Fruit fly (Drosophila melanogaster): ENCODE data around the gene CG5107.
A peak's percentile ranks its signal among the peaks of the same experiment; 100 is the strongest.

The CG5107 gene

DNA sequence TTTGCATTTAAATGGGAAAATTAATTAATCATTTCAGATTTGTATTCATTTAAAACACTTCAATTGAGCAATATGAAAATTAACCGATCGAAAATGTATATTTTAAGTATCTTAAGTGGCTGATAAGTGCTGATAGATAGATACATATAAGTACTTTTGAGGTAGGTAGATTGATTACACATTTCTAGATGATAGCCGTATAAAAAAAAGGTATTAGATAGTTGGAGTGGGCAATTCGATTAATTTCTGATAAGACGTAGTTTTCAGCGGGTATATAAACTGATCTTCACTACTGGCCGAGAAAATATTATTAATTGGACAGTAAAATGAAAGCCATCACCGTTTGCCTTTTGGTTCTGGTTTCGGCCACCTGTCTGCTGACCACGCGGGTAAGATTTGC, at the start of gene CG5107:
Gene CG5107, plus strand, starts transcription at position 301 of the 400 bp plus-strand sequence.
- TF ChIP-seq CG34367 (tag; optimal IDR thresholded peaks at IDR 0.05) (no peak), CG14655 (GFP tag; optimal IDR thresholded peaks at IDR 0.05) (no peak), CG10348 (GFP tag; IDR thresholded peaks at IDR 0.05) (no peak), Ets98B (GFP tag; IDR thresholded peaks at IDR 0.05) (no peak), EcR (GFP tag; optimal IDR thresholded peaks at IDR 0.05) (no peak), D1 (tag; optimal IDR thresholded peaks at IDR 0.05) (no peak), Pif1A (GFP tag; optimal IDR thresholded peaks at IDR 0.05) (no peak), Snoo (tag; optimal IDR thresholded peaks at IDR 0.05) (no peak), CG4496 (GFP tag; IDR thresholded peaks at IDR 0.05) (no peak), CG12605 (GFP tag; IDR thresholded peaks at IDR 0.05) (no peak), CG15710 (tag; optimal IDR thresholded peaks at IDR 0.05) (no peak), rn (GFP tag; IDR thresholded peaks at IDR 0.05) (no peak), CG13204 (GFP tag; optimal IDR thresholded peaks at IDR 0.05) (no peak), CG9948 (tag; optimal IDR thresholded peaks at IDR 0.05) (no peak)

DNA sequence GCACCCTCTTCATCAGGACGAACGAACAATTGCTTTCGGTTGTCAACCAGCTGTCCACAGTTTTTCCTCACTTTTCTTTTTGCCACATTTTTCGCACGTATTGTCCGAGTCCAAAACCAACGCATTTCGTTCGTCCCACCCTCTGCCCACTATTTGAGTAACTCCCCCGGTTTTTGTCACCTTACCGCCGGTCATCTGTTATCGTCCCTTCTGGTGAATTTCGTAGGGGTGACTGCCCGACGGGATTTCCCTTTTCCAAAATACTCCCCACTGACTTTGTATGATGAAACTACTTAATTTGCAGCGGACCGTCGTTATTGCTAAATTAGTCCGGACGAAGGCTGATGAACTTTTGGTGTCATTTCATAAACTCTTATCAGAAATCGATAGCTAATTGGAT, 47.9 kb upstream of the CG5107 start:
- TF ChIP-seq CG15710 (tag; optimal IDR thresholded peaks at IDR 0.05) = no peak
- TF ChIP-seq CG32121 (GFP tag; IDR thresholded peaks at IDR 0.05) = no peak
- no peak for TF ChIP-seq CG13204 (GFP tag; optimal IDR thresholded peaks at IDR 0.05)
- no peak for TF ChIP-seq CG10348 (GFP tag; IDR thresholded peaks at IDR 0.05)
- TF ChIP-seq CG14655 (GFP tag; optimal IDR thresholded peaks at IDR 0.05) = no peak
- TF ChIP-seq gl (tag; optimal IDR thresholded peaks at IDR 0.05) = no peak
- no peak for TF ChIP-seq CG12605 (GFP tag; IDR thresholded peaks at IDR 0.05)
- TF ChIP-seq Ets98B (GFP tag; IDR thresholded peaks at IDR 0.05) = no peak
- no peak for TF ChIP-seq CG8159 (tag; optimal IDR thresholded peaks at IDR 0.05)
- no peak for TF ChIP-seq CG8301 (tag; optimal IDR thresholded peaks at IDR 0.05)
- TF ChIP-seq rn (GFP tag; IDR thresholded peaks at IDR 0.05) = no peak
- TF ChIP-seq CG34367 (tag; optimal IDR thresholded peaks at IDR 0.05) = no peak
- TF ChIP-seq EcR (GFP tag; optimal IDR thresholded peaks at IDR 0.05) = no peak
- TF ChIP-seq CG9948 (tag; optimal IDR thresholded peaks at IDR 0.05) = no peak
- TF ChIP-seq CG17806 (tag; optimal IDR thresholded peaks at IDR 0.05) = no peak

DNA sequence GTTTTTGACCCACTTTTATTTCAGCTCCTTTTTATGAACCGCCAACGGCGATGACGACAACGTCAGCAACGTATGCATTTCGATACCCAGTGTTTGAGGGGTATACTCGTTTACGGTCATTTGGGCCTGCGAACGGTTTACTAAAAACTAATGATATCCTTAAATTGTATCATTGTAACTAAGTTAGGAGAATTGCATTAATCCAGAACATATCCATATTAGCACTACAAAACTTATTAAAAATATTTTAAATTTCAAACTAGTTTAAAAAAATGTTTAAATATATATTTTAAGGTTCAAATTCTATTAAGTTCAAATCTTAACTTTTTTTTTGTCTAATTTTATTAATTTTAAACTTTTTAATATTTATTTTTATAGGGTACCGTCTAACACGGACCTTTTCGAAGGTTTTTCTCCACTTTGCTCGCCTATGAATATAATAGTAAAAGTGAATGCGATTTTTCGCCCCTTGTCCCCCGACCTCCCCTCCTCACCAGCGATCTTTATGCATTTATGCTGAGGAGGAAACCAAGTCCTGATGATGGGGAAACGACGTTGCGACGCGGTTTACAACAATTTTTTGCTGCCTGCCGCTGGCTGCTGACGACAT, 45.7 kb upstream of the CG5107 start:
- TF ChIP-seq CG8301 (tag; optimal IDR thresholded peaks at IDR 0.05) (peak; percentile 0), CG17806 (tag; optimal IDR thresholded peaks at IDR 0.05) (peak; percentile 20), CG8159 (tag; optimal IDR thresholded peaks at IDR 0.05) (peak; percentile 31), CG9948 (tag; optimal IDR thresholded peaks at IDR 0.05) (peak; percentile 54), D1 (tag; optimal IDR thresholded peaks at IDR 0.05) (peak; percentile 61), Pif1B (GFP tag; optimal IDR thresholded peaks at IDR 0.05) (peak; percentile 4), CG12605 (GFP tag; IDR thresholded peaks at IDR 0.05) (no peak), CG13204 (GFP tag; optimal IDR thresholded peaks at IDR 0.05) (no peak), CG14655 (GFP tag; optimal IDR thresholded peaks at IDR 0.05) (peak; percentile 58), rn (GFP tag; IDR thresholded peaks at IDR 0.05) (no peak), Snoo (tag; optimal IDR thresholded peaks at IDR 0.05) (peak; percentile 50), CG15710 (tag; optimal IDR thresholded peaks at IDR 0.05) (peak; percentile 35), CG32121 (GFP tag; IDR thresholded peaks at IDR 0.05) (peak; percentile 52; the same call in 1 of the 2 replicates), fd96Ca (GFP tag; IDR thresholded peaks at IDR 0.05) (peak; percentile 44; the same call in 1 of the 3 replicates)

DNA sequence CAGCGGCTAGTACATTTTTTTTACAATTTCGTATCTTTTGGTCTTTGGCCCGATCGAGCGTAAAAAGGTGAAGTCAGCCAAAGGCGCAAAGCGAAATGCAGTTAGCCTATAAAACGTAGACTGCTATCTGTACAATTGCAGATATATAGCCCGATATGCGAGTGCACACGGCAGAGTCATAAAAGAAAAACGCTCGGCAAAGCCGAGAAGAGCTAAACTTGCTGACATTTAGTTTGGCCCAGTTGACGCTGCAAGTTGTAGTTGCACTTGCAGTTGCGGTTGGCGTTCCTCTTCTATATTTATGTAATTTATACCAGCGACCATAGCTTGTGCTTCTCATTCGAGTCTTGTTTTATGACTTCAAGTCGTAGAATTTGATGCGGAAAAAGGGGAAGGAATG, 44.3 kb upstream of the CG5107 start:
- peak; percentile 67; the same call in 2 of the 3 replicates for TF ChIP-seq CG4496 (GFP tag; IDR thresholded peaks at IDR 0.05)
- no peak for TF ChIP-seq Snoo (tag; optimal IDR thresholded peaks at IDR 0.05)

DNA sequence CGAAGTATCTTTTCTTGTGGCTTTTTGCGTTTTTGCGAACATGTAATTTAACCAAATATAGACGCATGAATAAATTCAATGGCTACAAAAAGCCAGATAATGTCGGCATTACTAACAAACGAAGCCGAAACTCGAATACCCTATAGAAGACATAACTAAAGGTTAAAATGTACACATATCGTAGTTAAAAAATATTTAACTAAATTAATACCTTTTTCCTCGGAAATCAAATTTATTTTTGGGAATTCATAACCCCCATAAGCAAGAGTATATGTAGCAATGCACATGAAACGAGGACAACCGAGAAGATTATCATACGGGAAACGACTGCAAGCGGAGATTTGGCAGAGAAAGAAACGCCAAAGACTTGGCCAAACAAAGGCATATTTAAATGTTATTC, 43.3 kb upstream of the CG5107 start:
- peak; percentile 25 for TF ChIP-seq CG34367 (tag; optimal IDR thresholded peaks at IDR 0.05)
- peak; percentile 64 for TF ChIP-seq CG14655 (GFP tag; optimal IDR thresholded peaks at IDR 0.05)
- peak; percentile 61 for TF ChIP-seq D1 (tag; optimal IDR thresholded peaks at IDR 0.05)
- TF ChIP-seq CG9948 (tag; optimal IDR thresholded peaks at IDR 0.05) = peak; percentile 59
- TF ChIP-seq EcR (GFP tag; optimal IDR thresholded peaks at IDR 0.05) = no peak
- peak; percentile 50 for TF ChIP-seq Pif1B (GFP tag; optimal IDR thresholded peaks at IDR 0.05)
- TF ChIP-seq CG13204 (GFP tag; optimal IDR thresholded peaks at IDR 0.05) = no peak
- TF ChIP-seq gl (tag; optimal IDR thresholded peaks at IDR 0.05) = no peak
- TF ChIP-seq rn (GFP tag; IDR thresholded peaks at IDR 0.05) = no peak
- peak; percentile 39 for TF ChIP-seq Pif1A (GFP tag; optimal IDR thresholded peaks at IDR 0.05)
- peak; percentile 68 for TF ChIP-seq CG8301 (tag; optimal IDR thresholded peaks at IDR 0.05)
- no peak for TF ChIP-seq Snoo (tag; optimal IDR thresholded peaks at IDR 0.05)
- peak; percentile 56 for TF ChIP-seq CG15710 (tag; optimal IDR thresholded peaks at IDR 0.05)
- TF ChIP-seq CG32121 (GFP tag; IDR thresholded peaks at IDR 0.05) = peak; percentile 35; the same call in 1 of the 2 replicates
- peak; percentile 51 for TF ChIP-seq CG8159 (tag; optimal IDR thresholded peaks at IDR 0.05)
- TF ChIP-seq fd96Ca (GFP tag; IDR thresholded peaks at IDR 0.05) = no peak
- peak; percentile 68 for TF ChIP-seq CG4496 (GFP tag; IDR thresholded peaks at IDR 0.05)
- no peak for TF ChIP-seq CG10348 (GFP tag; IDR thresholded peaks at IDR 0.05)
- TF ChIP-seq CG12605 (GFP tag; IDR thresholded peaks at IDR 0.05) = peak; percentile 46; the same call in 1 of the 2 replicates
- 0 out of 2 replicates have a peak, but pooled peaks have one; percentile 7 for TF ChIP-seq Ets98B (GFP tag; IDR thresholded peaks at IDR 0.05)
- TF ChIP-seq CG17806 (tag; optimal IDR thresholded peaks at IDR 0.05) = peak; percentile 62

DNA sequence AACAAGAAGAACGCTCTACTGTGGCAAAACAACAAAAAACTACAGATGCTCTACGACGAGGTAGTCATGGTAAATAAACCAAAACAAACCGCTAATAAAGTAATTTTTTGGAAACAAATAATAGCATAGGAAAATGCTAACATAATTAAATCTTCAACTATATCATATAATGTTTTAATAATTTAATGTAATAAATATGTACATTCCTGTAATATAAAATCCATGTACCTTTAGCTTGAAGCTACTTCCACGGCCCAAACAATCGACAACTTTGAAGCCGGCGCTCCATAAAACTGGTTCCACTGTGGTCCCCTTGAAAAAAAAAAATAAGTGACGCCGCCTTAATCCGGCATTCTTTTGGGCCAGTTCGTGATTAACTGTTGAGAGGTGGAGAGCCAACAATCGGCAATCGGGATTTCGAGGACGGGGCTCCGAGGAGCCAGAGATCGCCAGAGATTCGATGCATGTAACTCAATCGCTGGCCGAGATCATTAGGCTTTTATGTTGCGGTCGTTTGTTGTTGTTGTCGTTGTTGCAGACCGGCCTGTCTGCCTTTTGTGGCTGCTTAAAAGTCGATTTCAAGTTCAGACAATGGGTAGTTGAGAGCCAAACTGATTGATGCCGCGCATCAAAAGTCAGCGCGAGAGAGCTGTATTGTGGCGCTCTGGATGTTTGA, 42.2 kb upstream of the CG5107 start:
- peak; percentile 77 for TF ChIP-seq CG32121 (GFP tag; IDR thresholded peaks at IDR 0.05)
- TF ChIP-seq CG17806 (tag; optimal IDR thresholded peaks at IDR 0.05) = peak; percentile 93
- peak; percentile 96 for TF ChIP-seq CG15710 (tag; optimal IDR thresholded peaks at IDR 0.05)
- peak; percentile 92 for TF ChIP-seq CG9948 (tag; optimal IDR thresholded peaks at IDR 0.05)
- peak; percentile 96 for TF ChIP-seq CG8159 (tag; optimal IDR thresholded peaks at IDR 0.05)
- TF ChIP-seq EcR (GFP tag; optimal IDR thresholded peaks at IDR 0.05) = peak; percentile 60
- TF ChIP-seq Ets98B (GFP tag; IDR thresholded peaks at IDR 0.05) = peak; percentile 76
- TF ChIP-seq CG10348 (GFP tag; IDR thresholded peaks at IDR 0.05) = no peak
- peak; percentile 87 for TF ChIP-seq CG8301 (tag; optimal IDR thresholded peaks at IDR 0.05)
- peak; percentile 87 for TF ChIP-seq Snoo (tag; optimal IDR thresholded peaks at IDR 0.05)
- peak; percentile 86 for TF ChIP-seq CG13204 (GFP tag; optimal IDR thresholded peaks at IDR 0.05)
- peak; percentile 88 for TF ChIP-seq CG34367 (tag; optimal IDR thresholded peaks at IDR 0.05)
- TF ChIP-seq D1 (tag; optimal IDR thresholded peaks at IDR 0.05) = peak; percentile 83
- TF ChIP-seq Pif1A (GFP tag; optimal IDR thresholded peaks at IDR 0.05) = peak; percentile 83
- TF ChIP-seq CG4496 (GFP tag; IDR thresholded peaks at IDR 0.05) = peak; percentile 68; the same call in 2 of the 3 replicates
- TF ChIP-seq CG14655 (GFP tag; optimal IDR thresholded peaks at IDR 0.05) = peak; percentile 90
- peak; percentile 94 for TF ChIP-seq Pif1B (GFP tag; optimal IDR thresholded peaks at IDR 0.05)
- TF ChIP-seq rn (GFP tag; IDR thresholded peaks at IDR 0.05) = peak; percentile 79
- peak; percentile 81 for TF ChIP-seq gl (tag; optimal IDR thresholded peaks at IDR 0.05)
- TF ChIP-seq fd96Ca (GFP tag; IDR thresholded peaks at IDR 0.05) = peak; percentile 49; the same call in 1 of the 3 replicates
- peak; percentile 70 for TF ChIP-seq CG12605 (GFP tag; IDR thresholded peaks at IDR 0.05)

Data from whole organism, pupa.